Fruit fly (Drosophila melanogaster) whole organism: ENCODE measurements around the gene CG31710.

Source experiments
- psq ChIP-seq: fragments of >200 bp; optimal IDR thresholded peaks from 2 replicates; lab custom pipeline; 2017
- usp ChIP-seq: fragments of >200 bp; optimal IDR thresholded peaks from 2 replicates; lab custom pipeline; 2017; ENCODE audit warnings: missing biosample characterization, missing genetic modification characterization, mixed read lengths

DNA sequence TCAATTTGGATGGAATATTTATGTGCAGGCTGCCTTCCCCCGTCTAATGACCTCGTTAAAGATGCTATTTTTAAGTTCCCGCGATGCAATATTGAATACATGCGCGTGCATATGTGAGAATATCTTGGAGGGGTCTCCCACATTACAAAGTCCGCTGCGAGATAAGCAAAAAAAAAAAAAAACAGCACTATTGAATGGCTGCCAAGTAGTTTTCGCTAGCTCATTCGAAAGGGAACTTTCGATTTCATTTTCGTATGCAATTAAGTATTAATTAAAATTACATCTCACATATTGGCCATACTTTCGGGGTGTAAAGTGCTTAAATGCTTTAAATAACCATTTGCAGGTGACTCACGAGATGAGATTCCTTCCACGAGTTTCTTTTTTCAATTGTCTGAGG, 1.3 kb upstream of the CG31710 start:
- TF ChIP-seq psq (lab: Kevin White, UChicago) (no peak), usp (GFP tag; lab: Kevin White, UChicago) (no peak)
